Fruit fly (Drosophila melanogaster): ENCODE results near the gene Alp12.

The Alp12 gene

dm6 chr2L:19377129-19378083 is 46.4 kb upstream of the Alp12 start (continued):
- peak; percentile 80 for TF ChIP-seq CG2712 (tag; optimal IDR thresholded peaks at IDR 0.05)
- TF ChIP-seq seq (GFP tag; IDR thresholded peaks at IDR 0.05): 0 out of 2 replicates have a peak, but pooled peaks have one; percentile 24
- TF ChIP-seq CG6175 (GFP tag; IDR thresholded peaks at IDR 0.05): no peak
- TF ChIP-seq CG32767 (GFP tag; IDR thresholded peaks at IDR 0.05): 0 out of 2 replicates have a peak, but pooled peaks have one; percentile 10
- peak; percentile 59 for TF ChIP-seq CG7839 (tag; optimal IDR thresholded peaks at IDR 0.05)

- no peak for TF ChIP-seq CG8290 (GFP tag; optimal IDR thresholded peaks at IDR 0.05)
- TF ChIP-seq CG8290 (tag; optimal IDR thresholded peaks at IDR 0.05): peak in 1 of 2 experiments; percentile 15
- TF ChIP-seq Opbp (GFP tag; IDR thresholded peaks at IDR 0.05; ENCODE audit: partially characterized antibody): peak; percentile 26; the same call in 1 of the 3 replicates
- TF ChIP-seq sens (GFP tag): peak; percentile 58
- TF ChIP-seq pita (GFP tag; optimal IDR thresholded peaks at IDR 0.05): peak; percentile 37
- no peak for TF ChIP-seq abd-A (tag; optimal IDR thresholded peaks at IDR 0.05)
- peak; percentile 83 for TF ChIP-seq Ets65A (GFP tag)
- TF ChIP-seq cato (GFP tag; optimal IDR thresholded peaks at IDR 0.05; ENCODE audit: borderline replicate concordance): no peak
- no peak for TF ChIP-seq h (optimal IDR thresholded peaks at IDR 0.05)
- no peak for TF ChIP-seq danr (GFP tag; IDR thresholded peaks at IDR 0.05)
- TF ChIP-seq CG15514 (GFP tag; optimal IDR thresholded peaks at IDR 0.05): no peak
- TF ChIP-seq D (optimal IDR thresholded peaks at IDR 0.05): no peak
- TF ChIP-seq D (GFP tag; optimal IDR thresholded peaks at IDR 0.05): no peak
- no peak for TF ChIP-seq twi (tag; optimal IDR thresholded peaks at IDR 0.05)
- TF ChIP-seq dysf (GFP tag; IDR thresholded peaks at IDR 0.05): 0 out of 3 replicates have a peak, but pooled peaks have one; percentile 4
- TF ChIP-seq Pdp1 (GFP tag; optimal IDR thresholded peaks at IDR 0.05): peak in 1 of 2 experiments; percentile 81
- TF ChIP-seq CG2199 (GFP tag; IDR thresholded peaks at IDR 0.05): 0 out of 3 replicates have a peak, but pooled peaks have one; percentile 56
- TF ChIP-seq CG14860 (GFP tag; IDR thresholded peaks at IDR 0.05; ENCODE audit: partially characterized antibody): no peak
- TF ChIP-seq maf-S (GFP tag; optimal IDR thresholded peaks at IDR 0.05): no peak
- peak; percentile 55 for TF ChIP-seq CTCF (GFP tag; optimal IDR thresholded peaks at IDR 0.05)
- peak; percentile 26 for TF ChIP-seq Med (GFP tag)
- TF ChIP-seq Hey (tag; optimal IDR thresholded peaks at IDR 0.05): no peak
- TF ChIP-seq CG12299 (tag; optimal IDR thresholded peaks at IDR 0.05): no peak
These were observed 45.2 kb upstream of the Alp12 start for dm6 chr2L:19378620-19379019.

- TF ChIP-seq Med (GFP tag) (peak; percentile 38), Hmr (GFP tag; optimal IDR thresholded peaks at IDR 0.05) (no peak), CG11504 (tag; optimal IDR thresholded peaks at IDR 0.05) (peak; percentile 10), sens (GFP tag) (peak; percentile 35), yki (optimal IDR thresholded peaks at IDR 0.05) (no peak), gem (tag; optimal IDR thresholded peaks at IDR 0.05) (peak; percentile 8)
These were observed 43.2 kb upstream of the Alp12 start, which contains the start of gene CG17350 for dm6 chr2L:19380630-19381029. TSS of gene CG17350 (plus strand) at chr2L:19380930.

dm6 chr2L:19382353-19382752 is 41.5 kb upstream of the Alp12 start:
- TF ChIP-seq C15 (GFP tag; IDR thresholded peaks at IDR 0.05): no peak
- TF ChIP-seq Adf1 (GFP tag; IDR thresholded peaks at IDR 0.05): no peak
- peak; percentile 24 for TF ChIP-seq sens (GFP tag)
- TF ChIP-seq CTCF (GFP tag; optimal IDR thresholded peaks at IDR 0.05): peak; percentile 82
- TF ChIP-seq Rfx (GFP tag; IDR thresholded peaks at IDR 0.05): peak; percentile 27; the same call in 1 of the 2 replicates
- 0 out of 3 replicates have a peak, but pooled peaks have one; percentile 32 for TF ChIP-seq CG2199 (GFP tag; IDR thresholded peaks at IDR 0.05)

Data from whole organism, embryonic.